Fruit fly (Drosophila melanogaster) whole organism, embryonic: ENCODE results near the gene CG15741.
A peak's percentile ranks its signal among the peaks of the same experiment; 100 is the strongest.

Source experiments
- Aef1 ChIP-seq: fragments of 200-800 bp; sonication (Bioruptor generic); IDR thresholded peaks from 3 replicates; pipeline ENCODE4 v1.3.6; 2022; ENCODE audit warnings: missing biosample characterization, missing genetic modification characterization
- Bdp1 ChIP-seq: fragments of 200-800 bp; sonication (Bioruptor generic); optimal IDR thresholded peaks from 3 replicates; lab custom pipeline; 2016; ENCODE audit warnings: missing biosample characterization, missing genetic modification characterization
- CG10147 ChIP-seq: fragments of 200-800 bp; sonication (Bioruptor generic); optimal IDR thresholded peaks from 2 replicates; lab custom pipeline; 2019; ENCODE audit warnings: missing biosample characterization, mild to moderate bottlenecking, missing genetic modification characterization, moderate library complexity
- CG10431 ChIP-seq: fragments of 200-800 bp; sonication (Bioruptor generic); optimal IDR thresholded peaks from 3 replicates; lab custom pipeline; 2018; ENCODE audit warnings: missing biosample characterization, mild to moderate bottlenecking, missing genetic modification characterization
- CG11398 ChIP-seq: fragments of 200-800 bp; sonication (Bioruptor generic); optimal IDR thresholded peaks from 2 replicates; lab custom pipeline; 2016; ENCODE audit warnings: missing biosample characterization, missing genetic modification characterization
- CG16813 ChIP-seq: fragments of 200-800 bp; sonication (Bioruptor generic); IDR thresholded peaks from 3 replicates; pipeline ENCODE4 v1.3.6; 2022; ENCODE audit warnings: missing biosample characterization, missing genetic modification characterization; ENCODE audit not compliant: partially characterized antibody
- CG17361 ChIP-seq: fragments of 200-800 bp; sonication (Bioruptor generic); IDR thresholded peaks from 3 replicates; pipeline ENCODE4 v1.3.6; 2022; ENCODE audit warnings: missing biosample characterization, missing genetic modification characterization
- CG2116 ChIP-seq: fragments of 200-800 bp; sonication (Bioruptor generic); optimal IDR thresholded peaks from 3 replicates; lab custom pipeline; 2018; ENCODE audit warnings: missing biosample characterization, mild to moderate bottlenecking, missing genetic modification characterization
- CG2120 ChIP-seq: fragments of 200-800 bp; sonication (Bioruptor generic); optimal IDR thresholded peaks from 3 replicates; lab custom pipeline; 2016; ENCODE audit warnings: missing biosample characterization, missing genetic modification characterization
- CG2678 ChIP-seq: fragments of 200-800 bp; sonication (Bioruptor generic); optimal IDR thresholded peaks from 3 replicates; lab custom pipeline; 2019; ENCODE audit warnings: missing biosample characterization, mild to moderate bottlenecking, missing genetic modification characterization, moderate library complexity
- CG2712 ChIP-seq: fragments of 200-800 bp; optimal IDR thresholded peaks from 3 replicates; lab custom pipeline; 2019; ENCODE audit warnings: missing biosample characterization, mild to moderate bottlenecking, missing genetic modification characterization, moderate library complexity
- CG32772 ChIP-seq: fragments of 200-800 bp; sonication (Bioruptor generic); IDR thresholded peaks from 2 replicates; pipeline ENCODE4 v1.3.6; 2022; ENCODE audit warnings: missing biosample characterization, missing genetic modification characterization
- CG3838 ChIP-seq: fragments of 200-800 bp; sonication (Bioruptor generic); optimal IDR thresholded peaks from 3 replicates; lab custom pipeline; 2016; ENCODE audit warnings: missing biosample characterization, missing genetic modification characterization
- CG6813 ChIP-seq: fragments of 200-800 bp; sonication (Bioruptor generic); optimal IDR thresholded peaks from 2 replicates; lab custom pipeline; 2017; ENCODE audit warnings: missing biosample characterization, missing genetic modification characterization, mild to moderate bottlenecking, moderate library complexity, missing genetic modification reagents
- CG7745 ChIP-seq: fragments of 200-800 bp; sonication (Bioruptor generic); optimal IDR thresholded peaks from 2 replicates; lab custom pipeline; 2018; ENCODE audit warnings: missing biosample characterization, mild to moderate bottlenecking, missing genetic modification characterization, moderate library complexity
- CG8290 ChIP-seq, 3 experiments: fragments of 200-800 bp; sonication (Bioruptor generic); optimal IDR thresholded peaks; 2 replicates each; lab custom pipeline; 2016 to 2019; ENCODE audit warnings: missing biosample characterization in 3 of 3, missing genetic modification characterization in 3 of 3, mild to moderate bottlenecking in 2 of 3, moderate library complexity in 1 of 3
- Camta ChIP-seq: fragments of 200-800 bp; sonication (Bioruptor generic); optimal IDR thresholded peaks from 2 replicates; lab custom pipeline; 2016; ENCODE audit warnings: missing biosample characterization, missing genetic modification characterization
- Drgx ChIP-seq: fragments of 200-800 bp; sonication (Bioruptor generic); IDR thresholded peaks from 2 replicates; pipeline ENCODE4 v1.3.6; 2022; ENCODE audit warnings: missing biosample characterization, missing genetic modification characterization
- GATAe ChIP-seq: fragments of 200-800 bp; sonication (Bioruptor generic); conservative IDR thresholded peaks from 2 replicates; pipeline ENCODE4 v1.3.6; 2022; ENCODE audit warnings: missing biosample characterization, missing genetic modification characterization
- Gug ChIP-seq: fragments of 200-800 bp; sonication (Bioruptor generic); IDR thresholded peaks from 4 replicates; pipeline ENCODE4 v1.3.6; 2022; ENCODE audit warnings: missing biosample characterization, missing genetic modification characterization
- HmgD ChIP-seq: fragments of 200-800 bp; sonication (Bioruptor generic); optimal IDR thresholded peaks from 3 replicates; lab custom pipeline; 2016; ENCODE audit warnings: missing biosample characterization, missing genetic modification characterization
- Hr3 ChIP-seq: fragments of 200-800 bp; sonication (Bioruptor generic); optimal IDR thresholded peaks from 3 replicates; lab custom pipeline; 2016; ENCODE audit warnings: missing biosample characterization, missing genetic modification characterization
- Hsf ChIP-seq: fragments of 200-800 bp; sonication (Bioruptor generic); optimal IDR thresholded peaks from 3 replicates; lab custom pipeline; 2016; ENCODE audit warnings: missing biosample characterization, missing genetic modification characterization
- Meics ChIP-seq: fragments of 200-800 bp; sonication (Bioruptor generic); optimal IDR thresholded peaks from 2 replicates; lab custom pipeline; 2017; ENCODE audit warnings: missing biosample characterization, mild to moderate bottlenecking, missing genetic modification characterization
- NK7.1 ChIP-seq: fragments of 200-800 bp; sonication (Bioruptor generic); optimal IDR thresholded peaks from 3 replicates; lab custom pipeline; 2016; ENCODE audit warnings: missing biosample characterization, missing genetic modification characterization
- Nf-YA ChIP-seq: fragments of 200-800 bp; sonication (Bioruptor generic); IDR thresholded peaks from 2 replicates; pipeline ENCODE4 v1.3.6; 2022; ENCODE audit warnings: missing biosample characterization, missing genetic modification characterization
- Rfx ChIP-seq: fragments of 200-800 bp; sonication (Bioruptor generic); IDR thresholded peaks from 2 replicates; pipeline ENCODE4 v1.3.6; 2022; ENCODE audit warnings: missing biosample characterization, missing genetic modification characterization
- TFAM ChIP-seq: fragments of 200-800 bp; sonication (Bioruptor generic); optimal IDR thresholded peaks from 2 replicates; lab custom pipeline; 2017; ENCODE audit warnings: missing biosample characterization, missing genetic modification characterization, inconsistent platforms
- Trl ChIP-seq, 3 experiments: fragments of >200 bp in 2 of 3; fragments of 200-800 bp in 1 of 3; sonication (Bioruptor generic) in 1 of 3; optimal IDR thresholded peaks; 2 replicates in 1 of 3; 3 replicates in 2 of 3; lab custom pipeline; 2016 to 2017; ENCODE audit warnings: missing biosample characterization in 1 of 3, missing genetic modification characterization in 1 of 3
- ac ChIP-seq: fragments of 200-800 bp; sonication (Bioruptor generic); optimal IDR thresholded peaks from 3 replicates; lab custom pipeline; 2017; ENCODE audit warnings: missing biosample characterization, mild to moderate bottlenecking, missing genetic modification characterization
- al ChIP-seq: fragments of 200-800 bp; sonication (Bioruptor generic); IDR thresholded peaks from 2 replicates; pipeline ENCODE4 v1.3.6; 2022; ENCODE audit warnings: missing biosample characterization, missing genetic modification characterization
- amos ChIP-seq: fragments of 200-800 bp; sonication (Bioruptor generic); IDR thresholded peaks from 2 replicates; pipeline ENCODE4 v1.3.6; 2022; ENCODE audit warnings: missing biosample characterization, missing genetic modification characterization; ENCODE audit not compliant: partially characterized antibody
- bsh ChIP-seq, 2 experiments: fragments of 200-800 bp; sonication (Bioruptor generic); optimal IDR thresholded peaks; 2 replicates each; lab custom pipeline; 2017 to 2018; ENCODE audit warnings: mild to moderate bottlenecking in 2 of 2, missing biosample characterization in 2 of 2, missing genetic modification characterization in 2 of 2, moderate library complexity in 1 of 2
- ci ChIP-seq: fragments of 200-800 bp; sonication (Bioruptor generic); IDR thresholded peaks from 3 replicates; pipeline ENCODE4 v1.3.6; 2022; ENCODE audit warnings: missing biosample characterization, missing genetic modification characterization
- dm ChIP-seq: fragments of 200-800 bp; sonication (Bioruptor generic); optimal IDR thresholded peaks from 3 replicates; lab custom pipeline; 2016; ENCODE audit warnings: missing biosample characterization, missing genetic modification characterization
- eve ChIP-seq, 2 experiments: fragments of >200 bp; optimal IDR thresholded peaks; 2 replicates each; lab custom pipeline; 2017; ENCODE audit warnings: missing biosample characterization in 2 of 2, missing genetic modification characterization in 2 of 2
- gem ChIP-seq: fragments of 200-800 bp; sonication (Bioruptor generic); optimal IDR thresholded peaks from 2 replicates; lab custom pipeline; 2019; ENCODE audit warnings: missing biosample characterization, mild to moderate bottlenecking, missing genetic modification characterization, moderate library complexity
- grau ChIP-seq: fragments of 200-800 bp; optimal IDR thresholded peaks from 3 replicates; lab custom pipeline; 2019; ENCODE audit warnings: missing biosample characterization, mild to moderate bottlenecking, missing genetic modification characterization, moderate library complexity
- grn ChIP-seq: fragments of 200-800 bp; sonication (Bioruptor generic); optimal IDR thresholded peaks from 3 replicates; lab custom pipeline; 2017; ENCODE audit warnings: missing biosample characterization, missing genetic modification characterization
- hb ChIP-seq: fragments of 200-800 bp; sonication (Bioruptor generic); IDR thresholded peaks from 3 replicates; pipeline ENCODE4 v1.3.6; 2022; ENCODE audit warnings: missing biosample characterization, missing genetic modification characterization; ENCODE audit not compliant: partially characterized antibody
- mam ChIP-seq: fragments of 200-800 bp; sonication (Bioruptor generic); optimal IDR thresholded peaks from 3 replicates; lab custom pipeline; 2016; ENCODE audit warnings: missing biosample characterization, missing genetic modification characterization
- onecut ChIP-seq: fragments of 200-800 bp; sonication (Bioruptor generic); IDR thresholded peaks from 2 replicates; pipeline ENCODE4 v1.3.6; 2022; ENCODE audit warnings: missing biosample characterization, missing genetic modification characterization
- pnt ChIP-seq: fragments of 200-800 bp; sonication (Bioruptor generic); optimal IDR thresholded peaks from 3 replicates; lab custom pipeline; 2016; ENCODE audit warnings: missing biosample characterization, missing genetic modification characterization
- pum ChIP-seq: fragments of 200-800 bp; sonication (Bioruptor generic); optimal IDR thresholded peaks from 2 replicates; lab custom pipeline; 2016; ENCODE audit warnings: missing biosample characterization, missing genetic modification characterization
- rib ChIP-seq: fragments of 200-800 bp; sonication (Bioruptor generic); IDR thresholded peaks from 2 replicates; pipeline ENCODE4 v1.3.6; 2022; ENCODE audit warnings: missing biosample characterization, missing genetic modification characterization
- slbo ChIP-seq: fragments of 200-800 bp; sonication (Bioruptor generic); IDR thresholded peaks from 2 replicates; pipeline ENCODE4 v1.3.6; 2022; ENCODE audit warnings: missing biosample characterization, missing genetic modification characterization
- sna ChIP-seq: fragments of 200-800 bp; sonication (Bioruptor generic); IDR thresholded peaks from 2 replicates; pipeline ENCODE4 v1.3.6; 2022; ENCODE audit warnings: missing biosample characterization, missing genetic modification characterization; ENCODE audit not compliant: partially characterized antibody
- vvl ChIP-seq: fragments of 200-800 bp; sonication (Bioruptor generic); IDR thresholded peaks from 2 replicates; pipeline ENCODE4 v1.3.6; 2022; ENCODE audit warnings: missing biosample characterization, missing genetic modification characterization
- wdn ChIP-seq: fragments of 200-800 bp; sonication (Bioruptor generic); IDR thresholded peaks from 2 replicates; pipeline ENCODE4 v1.3.6; 2022; ENCODE audit warnings: missing biosample characterization, missing genetic modification characterization

CG15741 gene

dm6 chrX:11846049-11846718, 8.4 kb upstream of the CG15741 start, which contains the start of gene CG15740 (continued):
- no peak for TF ChIP-seq eve (GFP tag; optimal IDR thresholded peaks at IDR 0.05; lab: Kevin White, UChicago)
- TF ChIP-seq Rfx (GFP tag; lab: Robert Waterston, UW), result peak; percentile 48; the same call in 1 of the 2 replicates
- TF ChIP-seq pnt (GFP tag; lab: Kevin White, UChicago), result peak; percentile 45
- TF ChIP-seq gem (tag; lab: Kevin White, UChicago), result peak; percentile 53
- TF ChIP-seq Drgx (GFP tag; lab: Robert Waterston, UW), result no peak
- TF ChIP-seq CG10147, result no peak
- no peak for TF ChIP-seq GATAe (GFP tag; lab: Robert Waterston, UW)
- no peak for TF ChIP-seq CG7745 (tag; lab: Kevin White, UChicago)
- no peak for TF ChIP-seq amos
- peak; percentile 13 for TF ChIP-seq Hr3 (GFP tag; lab: Kevin White, UChicago)
- TF ChIP-seq grau (tag; lab: Kevin White, UChicago), result peak; percentile 1
- no peak for TF ChIP-seq grn (GFP tag; lab: Kevin White, UChicago)
- TF ChIP-seq bsh (GFP tag; optimal IDR thresholded peaks at IDR 0.05; lab: Kevin White, UChicago), result no peak
- no peak for TF ChIP-seq CG8290 (GFP tag; optimal IDR thresholded peaks at IDR 0.05; lab: Kevin White, UChicago)
- no peak for TF ChIP-seq CG8290 (tag; optimal IDR thresholded peaks at IDR 0.05; lab: Kevin White, UChicago)
- TF ChIP-seq CG17361 (GFP tag; lab: Robert Waterston, UW), result peak; percentile 44; the same call in 2 of the 3 replicates
- peak; percentile 52 for TF ChIP-seq vvl (GFP tag; lab: Robert Waterston, UW)
- TF ChIP-seq NK7.1, result no peak
- TF ChIP-seq Hsf (GFP tag; lab: Kevin White, UChicago), result peak; percentile 23
- peak; percentile 33 for TF ChIP-seq Meics
- TF ChIP-seq CG2116, result no peak
- TF ChIP-seq sna (GFP tag; lab: Robert Waterston, UW), result no peak
- no peak for TF ChIP-seq hb (GFP tag; lab: Robert Waterston, UW)
- 0 out of 2 replicates have a peak, but pooled peaks have one; percentile 20 for TF ChIP-seq CG32772 (GFP tag; lab: Robert Waterston, UW)
- no peak for TF ChIP-seq onecut (GFP tag; lab: Robert Waterston, UW)
- peak; percentile 49 for TF ChIP-seq CG2678
- no peak for TF ChIP-seq CG6813
- no peak for TF ChIP-seq HmgD
- TF ChIP-seq ci (GFP tag; lab: Robert Waterston, UW), result peak; percentile 62; the same call in 1 of the 3 replicates
- TF ChIP-seq slbo, result peak; percentile 53
- no peak for TF ChIP-seq CG10431
- TF ChIP-seq CG2120, result peak; percentile 30
- no peak for TF ChIP-seq rib (GFP tag; lab: Robert Waterston, UW)
- no peak; the same call in 3 of the 4 replicates for TF ChIP-seq Gug (GFP tag; lab: Robert Waterston, UW)
- TF ChIP-seq Nf-YA, result peak; percentile 50; the same call in 1 of the 2 replicates
- 0 out of 2 replicates have a peak, but pooled peaks have one; percentile 20 for TF ChIP-seq al (GFP tag; lab: Robert Waterston, UW)
- TF ChIP-seq CG2712 (tag; lab: Kevin White, UChicago), result no peak
- TF ChIP-seq dm, result no peak
- no peak for TF ChIP-seq Trl (optimal IDR thresholded peaks at IDR 0.05; lab: Kevin White, UChicago)
- TF ChIP-seq Trl (GFP tag; optimal IDR thresholded peaks at IDR 0.05; lab: Kevin White, UChicago), result peak; percentile 46
- TF ChIP-seq pum (GFP tag; lab: Kevin White, UChicago), result peak; percentile 46
- TF ChIP-seq CG3838 (GFP tag; lab: Kevin White, UChicago), result no peak
- peak; percentile 23 for TF ChIP-seq mam (GFP tag; lab: Kevin White, UChicago)
- TF ChIP-seq CG11398 (GFP tag; lab: Kevin White, UChicago), result no peak
- no peak for TF ChIP-seq CG16813 (GFP tag; lab: Robert Waterston, UW)
- no peak for TF ChIP-seq ac
- TF ChIP-seq Bdp1 (GFP tag; lab: Kevin White, UChicago), result no peak
- TF ChIP-seq wdn, result 0 out of 2 replicates have a peak, but pooled peaks have one; percentile 10
- TF ChIP-seq Camta (GFP tag; lab: Kevin White, UChicago), result peak; percentile 46
- TF ChIP-seq Aef1 (GFP tag; lab: Robert Waterston, UW), result peak; percentile 63
- TF ChIP-seq TFAM (GFP tag; lab: Kevin White, UChicago), result no peak
